ENCODE assay signal across 2 fruit fly cellular contexts in the genomic region with DNA sequence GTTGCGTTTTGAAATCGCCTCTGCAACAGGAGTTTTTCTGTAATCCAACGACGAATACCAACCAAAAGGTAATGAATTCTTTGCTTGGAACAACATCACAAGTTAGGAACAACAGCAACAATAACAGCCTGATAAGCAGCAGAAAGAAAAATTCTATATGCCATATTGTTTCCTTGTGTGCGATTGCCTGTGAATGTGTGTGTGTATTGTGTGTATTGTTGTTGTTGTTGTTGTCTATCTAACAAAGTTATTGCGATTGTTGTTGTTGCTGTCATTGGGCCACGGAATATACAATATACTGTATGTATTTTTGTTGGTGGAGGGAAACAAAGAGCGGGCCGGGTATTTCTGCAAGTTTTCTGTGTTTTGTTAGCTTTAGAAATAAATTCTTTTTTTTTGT.
TF ChIP-seq lines count a peak whose summit lies in the region.

No protein-coding gene starts in this region.

- no peak for TF ChIP-seq CTCF in whole organism, embryonic (GFP tag; optimal IDR thresholded peaks at IDR 0.05; lab: Kevin White, UChicago)

TF ChIP-seq in whole organism, adult, 20 proteins besides CTCF, POLR2A, EP300 and RAD21:
- TF ChIP-seq kay (GFP tag; lab: Kevin White, UChicago; ENCODE audit: borderline replicate concordance) (peak; percentile 80), CG14711 (tag; optimal IDR thresholded peaks at IDR 0.05; lab: Kevin White, UChicago) (no peak)

TF ChIP-seq in whole organism, embryonic, 481 proteins besides CTCF, POLR2A, EP300 and RAD21:
- peak; percentile 92 for TF ChIP-seq CG4360 (GFP tag; IDR thresholded peaks at IDR 0.05; lab: Robert Waterston, UW)
- TF ChIP-seq CG12219 (GFP tag; optimal IDR thresholded peaks at IDR 0.05; lab: Kevin White, UChicago), result no peak
- no peak for TF ChIP-seq ATbp (GFP tag; optimal IDR thresholded peaks at IDR 0.05; lab: Kevin White, UChicago)
- no peak for TF ChIP-seq CG7556 (GFP tag; optimal IDR thresholded peaks at IDR 0.05; lab: Kevin White, UChicago)
- no peak for TF ChIP-seq kay (GFP tag; optimal IDR thresholded peaks at IDR 0.05; lab: Kevin White, UChicago)
